Fruit fly (Drosophila melanogaster) whole organism, embryonic: ENCODE results near the gene Or92a.

Experiments used
- Atf3 ChIP-seq: fragments of 200-800 bp; sonication (Bioruptor generic); optimal IDR thresholded peaks from 3 replicates; lab custom pipeline; 2016; ENCODE audit warnings: missing biosample characterization, missing genetic modification characterization
- CG1024 ChIP-seq: fragments of 200-800 bp; sonication (Bioruptor generic); IDR thresholded peaks from 2 replicates; pipeline ENCODE4 v1.3.6; 2022; ENCODE audit warnings: missing biosample characterization, missing genetic modification characterization
- CG10565 ChIP-seq: fragments of 200-800 bp; sonication (Bioruptor generic); optimal IDR thresholded peaks from 3 replicates; lab custom pipeline; 2016; ENCODE audit warnings: missing biosample characterization, mild to moderate bottlenecking, missing genetic modification characterization
- CG12236 ChIP-seq: fragments of 200-800 bp; sonication (Bioruptor generic); optimal IDR thresholded peaks from 2 replicates; lab custom pipeline; 2016; ENCODE audit warnings: missing biosample characterization, missing genetic modification characterization
- CG12942 ChIP-seq: fragments of 200-800 bp; sonication (Bioruptor generic); optimal IDR thresholded peaks from 3 replicates; lab custom pipeline; 2016; ENCODE audit warnings: missing biosample characterization, missing genetic modification characterization
- CG13123 ChIP-seq: fragments of 200-800 bp; sonication (Bioruptor generic); optimal IDR thresholded peaks from 2 replicates; lab custom pipeline; 2016; ENCODE audit warnings: missing biosample characterization, missing genetic modification characterization
- CG17802 ChIP-seq: fragments of 200-800 bp; sonication (Bioruptor generic); optimal IDR thresholded peaks from 2 replicates; lab custom pipeline; 2018; ENCODE audit warnings: missing biosample characterization, mild to moderate bottlenecking, missing genetic modification characterization, moderate library complexity
- CG18599 ChIP-seq: fragments of 200-800 bp; sonication (Bioruptor generic); optimal IDR thresholded peaks from 3 replicates; lab custom pipeline; 2017; ENCODE audit warnings: missing biosample characterization, missing genetic modification characterization, mild to moderate bottlenecking, moderate library complexity, missing genetic modification reagents
- CG18764 ChIP-seq: fragments of 200-800 bp; sonication (Bioruptor generic); optimal IDR thresholded peaks from 3 replicates; lab custom pipeline; 2016; ENCODE audit warnings: missing biosample characterization, missing genetic modification characterization
- CG3407 ChIP-seq: fragments of 200-800 bp; sonication (Bioruptor generic); optimal IDR thresholded peaks from 2 replicates; lab custom pipeline; 2018; ENCODE audit warnings: missing biosample characterization, mild to moderate bottlenecking, missing genetic modification characterization
- CG34422 ChIP-seq: fragments of 200-800 bp; sonication (Bioruptor generic); IDR thresholded peaks from 3 replicates; pipeline ENCODE4 v1.3.6; 2022; ENCODE audit warnings: missing biosample characterization, missing genetic modification characterization
- CG4360 ChIP-seq: fragments of 200-800 bp; sonication (Bioruptor generic); IDR thresholded peaks from 2 replicates; pipeline ENCODE4 v1.3.6; 2022; ENCODE audit warnings: missing biosample characterization, missing genetic modification characterization
- CG4820 ChIP-seq: fragments of 200-800 bp; sonication (Bioruptor generic); optimal IDR thresholded peaks from 3 replicates; lab custom pipeline; 2016; ENCODE audit warnings: missing biosample characterization, missing genetic modification characterization
- CG6791 ChIP-seq: fragments of 200-800 bp; sonication (Bioruptor generic); IDR thresholded peaks from 3 replicates; pipeline ENCODE4 v1.3.6; 2022; ENCODE audit warnings: missing biosample characterization, missing genetic modification characterization; ENCODE audit not compliant: partially characterized antibody
- CG7357 ChIP-seq: fragments of 200-800 bp; sonication (Bioruptor generic); IDR thresholded peaks from 3 replicates; pipeline ENCODE4 v1.3.6; 2022; ENCODE audit warnings: missing biosample characterization, missing genetic modification characterization
- CG7928 ChIP-seq: fragments of 200-800 bp; sonication (Bioruptor generic); optimal IDR thresholded peaks from 2 replicates; lab custom pipeline; 2017; ENCODE audit warnings: missing biosample characterization, mild to moderate bottlenecking, missing genetic modification characterization
- CG7963 ChIP-seq: fragments of 200-800 bp; sonication (Bioruptor generic); IDR thresholded peaks from 3 replicates; pipeline ENCODE4 v1.3.6; 2022; ENCODE audit warnings: missing biosample characterization, missing genetic modification characterization; ENCODE audit not compliant: partially characterized antibody
- CG8388 ChIP-seq: fragments of 200-800 bp; sonication (Bioruptor generic); optimal IDR thresholded peaks from 2 replicates; lab custom pipeline; 2019; ENCODE audit warnings: missing biosample characterization, mild to moderate bottlenecking, missing genetic modification characterization, moderate library complexity
- CkIIα-i1 ChIP-seq: fragments of 200-800 bp; sonication (Bioruptor generic); IDR thresholded peaks from 2 replicates; pipeline ENCODE4 v1.3.6; 2022; ENCODE audit warnings: missing biosample characterization, missing genetic modification characterization
- CoRest ChIP-seq: fragments of 200-800 bp; sonication (Bioruptor generic); optimal IDR thresholded peaks from 3 replicates; lab custom pipeline; 2018; ENCODE audit warnings: missing biosample characterization, mild to moderate bottlenecking, missing genetic modification characterization, moderate library complexity
- Dbx ChIP-seq: fragments of 200-800 bp; sonication (Bioruptor generic); IDR thresholded peaks from 3 replicates; pipeline ENCODE4 v1.3.6; 2022; ENCODE audit warnings: missing biosample characterization, missing genetic modification characterization
- Dp ChIP-seq: fragments of 200-800 bp; sonication (Bioruptor generic); optimal IDR thresholded peaks from 2 replicates; lab custom pipeline; 2018; ENCODE audit warnings: missing biosample characterization, mild to moderate bottlenecking, missing genetic modification characterization, moderate library complexity
- HmgD ChIP-seq: fragments of 200-800 bp; sonication (Bioruptor generic); optimal IDR thresholded peaks from 3 replicates; lab custom pipeline; 2016; ENCODE audit warnings: missing biosample characterization, missing genetic modification characterization
- MESR4 ChIP-seq: fragments of 200-800 bp; sonication (Bioruptor generic); optimal IDR thresholded peaks from 2 replicates; lab custom pipeline; 2018; ENCODE audit warnings: missing biosample characterization, mild to moderate bottlenecking, missing genetic modification characterization, moderate library complexity
- Mad ChIP-seq: fragments of 200-800 bp; sonication (Bioruptor generic); optimal IDR thresholded peaks from 2 replicates; lab custom pipeline; 2016; ENCODE audit warnings: missing biosample characterization, missing genetic modification characterization
- Max ChIP-seq: fragments of 200-800 bp; sonication (Bioruptor generic); optimal IDR thresholded peaks from 2 replicates; lab custom pipeline; 2016; ENCODE audit warnings: missing biosample characterization, mild to moderate bottlenecking, missing genetic modification characterization
- NFAT ChIP-seq: fragments of 200-800 bp; sonication (Bioruptor generic); IDR thresholded peaks from 2 replicates; pipeline ENCODE4 v1.3.6; 2022; ENCODE audit warnings: missing biosample characterization, missing genetic modification characterization
- Pdp1 ChIP-seq, 2 experiments: fragments of 200-800 bp; sonication (Bioruptor generic); optimal IDR thresholded peaks; 3 replicates each; lab custom pipeline; 2016; ENCODE audit warnings: missing biosample characterization in 2 of 2, missing genetic modification characterization in 2 of 2, mild to moderate bottlenecking in 1 of 2, moderate library complexity in 1 of 2
- abd-A ChIP-seq: fragments of 200-800 bp; sonication (Bioruptor generic); optimal IDR thresholded peaks from 3 replicates; lab custom pipeline; 2019; ENCODE audit warnings: missing biosample characterization, mild to moderate bottlenecking, missing genetic modification characterization, moderate library complexity
- ac ChIP-seq: fragments of 200-800 bp; sonication (Bioruptor generic); optimal IDR thresholded peaks from 3 replicates; lab custom pipeline; 2017; ENCODE audit warnings: missing biosample characterization, mild to moderate bottlenecking, missing genetic modification characterization
- ase ChIP-seq: fragments of 200-800 bp; sonication (Bioruptor generic); IDR thresholded peaks from 3 replicates; pipeline ENCODE4 v1.3.6; 2022; ENCODE audit warnings: missing biosample characterization, missing genetic modification characterization
- ash1 ChIP-seq: fragments of 200-800 bp; sonication (Bioruptor generic); optimal IDR thresholded peaks from 2 replicates; lab custom pipeline; 2018; ENCODE audit warnings: missing biosample characterization, mild to moderate bottlenecking, missing genetic modification characterization
- cato ChIP-seq: fragments of 200-800 bp; sonication (Bioruptor generic); optimal IDR thresholded peaks from 2 replicates; lab custom pipeline; 2016; ENCODE audit warnings: missing biosample characterization, missing genetic modification characterization, borderline replicate concordance
- ci ChIP-seq: fragments of 200-800 bp; sonication (Bioruptor generic); IDR thresholded peaks from 3 replicates; pipeline ENCODE4 v1.3.6; 2022; ENCODE audit warnings: missing biosample characterization, missing genetic modification characterization
- en ChIP-seq: fragments of 200-800 bp; sonication (Bioruptor generic); optimal IDR thresholded peaks from 2 replicates; lab custom pipeline; 2016; ENCODE audit warnings: missing biosample characterization, missing genetic modification characterization
- ewg ChIP-seq: fragments of 200-800 bp; sonication (Bioruptor generic); optimal IDR thresholded peaks from 3 replicates; lab custom pipeline; 2017; ENCODE audit warnings: mild to moderate bottlenecking, missing biosample characterization, missing genetic modification reagents, missing genetic modification characterization
- fd102C ChIP-seq: fragments of 200-800 bp; sonication (Bioruptor generic); optimal IDR thresholded peaks from 2 replicates; lab custom pipeline; 2018; ENCODE audit warnings: missing biosample characterization, mild to moderate bottlenecking, missing genetic modification characterization, moderate library complexity
- gsb ChIP-seq: fragments of 200-800 bp; sonication (Bioruptor generic); IDR thresholded peaks from 2 replicates; pipeline ENCODE4 v1.3.6; 2022; ENCODE audit warnings: missing biosample characterization, missing genetic modification characterization
- gt ChIP-seq: fragments of 200-800 bp; sonication (Bioruptor generic); IDR thresholded peaks from 2 replicates; pipeline ENCODE4 v1.3.6; 2022; ENCODE audit warnings: missing biosample characterization, missing genetic modification characterization
- nerfin-1 ChIP-seq: fragments of 200-800 bp; sonication (Bioruptor generic); optimal IDR thresholded peaks from 3 replicates; lab custom pipeline; 2019; ENCODE audit warnings: missing biosample characterization, mild to moderate bottlenecking, missing genetic modification characterization, moderate library complexity
- rib ChIP-seq: fragments of 200-800 bp; sonication (Bioruptor generic); IDR thresholded peaks from 2 replicates; pipeline ENCODE4 v1.3.6; 2022; ENCODE audit warnings: missing biosample characterization, missing genetic modification characterization
- ro ChIP-seq: fragments of 200-800 bp; sonication (Bioruptor generic); IDR thresholded peaks from 2 replicates; pipeline ENCODE4 v1.3.6; 2022; ENCODE audit warnings: missing biosample characterization, missing genetic modification characterization
- sens-2 ChIP-seq: fragments of 200-800 bp; sonication (Bioruptor generic); IDR thresholded peaks from 2 replicates; pipeline ENCODE4 v1.3.6; 2022; ENCODE audit warnings: missing biosample characterization, missing genetic modification characterization
- slou ChIP-seq: fragments of 200-800 bp; sonication (Bioruptor generic); optimal IDR thresholded peaks from 3 replicates; lab custom pipeline; 2016; ENCODE audit warnings: missing biosample characterization, missing genetic modification characterization
- sqz ChIP-seq: fragments of 200-800 bp; sonication (Bioruptor generic); optimal IDR thresholded peaks from 3 replicates; lab custom pipeline; 2018; ENCODE audit warnings: missing biosample characterization, mild to moderate bottlenecking, missing genetic modification characterization
- unc-4 ChIP-seq: fragments of 200-800 bp; sonication (Bioruptor generic); IDR thresholded peaks from 2 replicates; pipeline ENCODE4 v1.3.6; 2022; ENCODE audit warnings: missing biosample characterization, missing genetic modification characterization; ENCODE audit not compliant: partially characterized antibody

Or92a gene

DNA sequence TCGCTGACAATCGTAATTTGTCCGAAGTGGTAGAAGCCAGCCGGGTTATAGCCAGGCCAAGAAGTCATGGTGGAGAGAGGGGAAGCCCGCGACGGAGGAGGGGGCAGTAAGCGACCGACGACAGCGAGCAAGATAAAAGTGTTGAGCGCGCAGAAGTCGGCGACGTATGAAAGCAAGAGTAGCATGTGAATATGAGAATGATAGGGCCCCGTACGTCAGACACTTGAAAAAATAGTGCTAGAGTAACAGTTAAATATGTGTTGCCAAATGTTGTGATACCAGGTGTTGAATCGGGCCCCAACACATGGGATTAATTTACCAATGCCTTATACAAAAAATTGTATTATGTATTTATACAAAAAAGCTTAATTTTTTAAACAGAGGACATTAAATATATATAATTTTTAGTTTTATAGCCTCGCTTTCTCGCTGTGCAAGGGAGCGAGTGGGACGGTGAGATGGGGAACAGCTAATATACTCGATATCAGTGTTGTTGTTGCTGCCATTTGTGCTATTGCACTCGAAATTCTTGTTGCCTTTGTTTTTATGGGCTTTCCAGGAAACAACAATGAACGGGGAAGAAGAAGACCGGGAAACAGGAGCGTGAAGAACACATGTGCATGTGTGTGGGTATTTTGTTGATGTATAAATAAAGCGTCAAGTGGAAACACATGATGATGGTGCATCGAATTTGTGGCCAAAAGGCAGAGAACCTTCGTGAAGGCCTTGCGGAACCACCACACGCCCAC lies 45.4 kb downstream of the Or92a start (continued):
- TF ChIP-seq CG6791 (GFP tag; lab: Robert Waterston, UW) (0 out of 3 replicates have a peak, but pooled peaks have one; percentile 5), cato (GFP tag; lab: Kevin White, UChicago) (peak; percentile 83), CG34422 (peak; percentile 69), CG18764 (GFP tag; lab: Kevin White, UChicago) (peak; percentile 66), ewg (GFP tag; lab: Kevin White, UChicago) (peak; percentile 68), sqz (GFP tag; lab: Kevin White, UChicago) (peak; percentile 69), Atf3 (GFP tag; lab: Kevin White, UChicago) (peak; percentile 18), CG13123 (peak; percentile 43), Pdp1 (GFP tag; optimal IDR thresholded peaks at IDR 0.05; lab: Kevin White, UChicago) (peak in 1 of 2 experiments; percentile 63), Max (GFP tag; lab: Kevin White, UChicago) (peak; percentile 68), CG8388 (GFP tag; lab: Kevin White, UChicago) (peak; percentile 86), CG1024 (GFP tag; lab: Robert Waterston, UW) (0 out of 2 replicates have a peak, but pooled peaks have one; percentile 46), fd102C (GFP tag; lab: Kevin White, UChicago) (no peak), CG12942 (GFP tag; lab: Kevin White, UChicago) (peak; percentile 70), nerfin-1 (tag; lab: Kevin White, UChicago) (peak; percentile 64), CoRest (peak; percentile 90), CG7928 (GFP tag; lab: Kevin White, UChicago) (peak; percentile 27), sens-2 (GFP tag; lab: Robert Waterston, UW) (peak; percentile 69; the same call in 1 of the 2 replicates), rib (peak; percentile 79), Dbx (GFP tag; lab: Robert Waterston, UW) (peak; percentile 90), CG7963 (GFP tag; lab: Robert Waterston, UW) (no peak), slou (GFP tag; lab: Kevin White, UChicago) (peak; percentile 20), ash1 (GFP tag; lab: Kevin White, UChicago) (no peak), CG7357 (GFP tag; lab: Robert Waterston, UW) (peak; percentile 80), MESR4 (GFP tag; lab: Kevin White, UChicago) (no peak), CG4820 (GFP tag; lab: Kevin White, UChicago) (peak; percentile 86), ro (peak; percentile 63), NFAT (GFP tag; lab: Robert Waterston, UW) (peak; percentile 33; the same call in 1 of the 2 replicates), unc-4 (GFP tag; lab: Robert Waterston, UW) (no peak), ac (GFP tag; lab: Kevin White, UChicago) (peak; percentile 69), ase (peak; percentile 70; the same call in 2 of the 3 replicates)

dm6 chr3R:20550632-20551486 lies 46.3 kb downstream of the Or92a start:
- peak; percentile 36; the same call in 1 of the 2 replicates for TF ChIP-seq gsb
- peak; percentile 87 for TF ChIP-seq ci
- peak; percentile 33 for TF ChIP-seq Mad (GFP tag; lab: Kevin White, UChicago)
- TF ChIP-seq HmgD (GFP tag; lab: Kevin White, UChicago): peak; percentile 66
- peak; percentile 91 for TF ChIP-seq CG3407 (GFP tag; lab: Kevin White, UChicago)
- no peak for TF ChIP-seq CG10565 (GFP tag; lab: Kevin White, UChicago)
- peak; percentile 69 for TF ChIP-seq abd-A (tag; lab: Kevin White, UChicago)
- peak; percentile 84 for TF ChIP-seq CG12236 (GFP tag; lab: Kevin White, UChicago)
- no peak for TF ChIP-seq CG4820 (GFP tag; lab: Kevin White, UChicago)
- TF ChIP-seq Dp (GFP tag; lab: Kevin White, UChicago): peak; percentile 53
- peak; percentile 22; the same call in 1 of the 2 replicates for TF ChIP-seq CG1024 (GFP tag; lab: Robert Waterston, UW)
- TF ChIP-seq en: peak; percentile 3
- no peak for TF ChIP-seq gt
- TF ChIP-seq CG4360 (GFP tag; lab: Robert Waterston, UW): no peak; the same call in 1 of the 2 replicates
- TF ChIP-seq CG18599 (GFP tag; lab: Kevin White, UChicago): peak; percentile 85
- TF ChIP-seq CkIIα-i1: no peak
- peak; percentile 47 for TF ChIP-seq CG17802
